Fruit fly (Drosophila melanogaster) whole organism, embryonic: ENCODE measurements around the gene Ir31a.

Experiments
- Ada2b ChIP-seq: fragments of 200-800 bp; sonication (Bioruptor generic); IDR thresholded peaks from 2 replicates; pipeline ENCODE4 v1.3.6; 2022; ENCODE audit warnings: missing biosample characterization, missing genetic modification characterization
- Antp ChIP-seq: fragments of 200-800 bp; sonication (Bioruptor generic); optimal IDR thresholded peaks from 3 replicates; lab custom pipeline; 2016; ENCODE audit warnings: missing biosample characterization, missing genetic modification characterization
- CG10462 ChIP-seq: fragments of 200-800 bp; sonication (Bioruptor generic); optimal IDR thresholded peaks from 2 replicates; lab custom pipeline; 2016; ENCODE audit warnings: missing biosample characterization, missing genetic modification characterization
- CG12071 ChIP-seq: fragments of 200-800 bp; sonication (Bioruptor generic); optimal IDR thresholded peaks from 3 replicates; lab custom pipeline; 2018; ENCODE audit warnings: missing biosample characterization, mild to moderate bottlenecking, missing genetic modification characterization
- CG14667 ChIP-seq: fragments of 200-800 bp; sonication (Bioruptor generic); IDR thresholded peaks from 2 replicates; pipeline ENCODE4 v1.3.6; 2022; ENCODE audit warnings: missing biosample characterization, missing genetic modification characterization
- CG15514 ChIP-seq: fragments of 200-800 bp; sonication (Bioruptor generic); optimal IDR thresholded peaks from 3 replicates; lab custom pipeline; 2017; ENCODE audit warnings: missing biosample characterization, missing genetic modification characterization, mild to moderate bottlenecking, moderate library complexity, missing genetic modification reagents
- CG17359 ChIP-seq: fragments of 200-800 bp; sonication (Bioruptor generic); optimal IDR thresholded peaks from 3 replicates; lab custom pipeline; 2018; ENCODE audit warnings: missing biosample characterization, mild to moderate bottlenecking, missing genetic modification characterization, moderate library complexity
- CG17568 ChIP-seq: fragments of 200-800 bp; sonication (Bioruptor generic); optimal IDR thresholded peaks from 2 replicates; lab custom pipeline; 2018; ENCODE audit warnings: missing biosample characterization, mild to moderate bottlenecking, missing genetic modification characterization, moderate library complexity
- CG17829 ChIP-seq: fragments of 200-800 bp; optimal IDR thresholded peaks from 2 replicates; lab custom pipeline; 2019; ENCODE audit warnings: missing biosample characterization, mild to moderate bottlenecking, missing genetic modification characterization, moderate library complexity
- CG18262 ChIP-seq: fragments of 200-800 bp; optimal IDR thresholded peaks from 3 replicates; lab custom pipeline; 2019; ENCODE audit warnings: missing biosample characterization, mild to moderate bottlenecking, missing genetic modification characterization, moderate library complexity
- CG1832 ChIP-seq: fragments of 200-800 bp; sonication (Bioruptor generic); optimal IDR thresholded peaks from 2 replicates; lab custom pipeline; 2017; ENCODE audit warnings: missing biosample characterization, mild to moderate bottlenecking, missing genetic modification characterization, inconsistent platforms
- CG2129 ChIP-seq: fragments of 200-800 bp; sonication (Bioruptor generic); IDR thresholded peaks from 2 replicates; pipeline ENCODE4 v1.3.6; 2022; ENCODE audit warnings: missing biosample characterization, missing genetic modification characterization; ENCODE audit not compliant: partially characterized antibody
- CG2202 ChIP-seq: fragments of 200-800 bp; sonication (Bioruptor generic); optimal IDR thresholded peaks from 2 replicates; lab custom pipeline; 2018; ENCODE audit warnings: missing biosample characterization, mild to moderate bottlenecking, missing genetic modification characterization
- CG2875 ChIP-seq: fragments of 200-800 bp; sonication (Bioruptor generic); optimal IDR thresholded peaks from 2 replicates; lab custom pipeline; 2017; ENCODE audit warnings: missing biosample characterization, mild to moderate bottlenecking, missing genetic modification characterization, missing genetic modification reagents
- CG30403 ChIP-seq: fragments of 200-800 bp; sonication (Bioruptor generic); optimal IDR thresholded peaks from 3 replicates; lab custom pipeline; 2016; ENCODE audit warnings: missing biosample characterization, missing genetic modification characterization
- CG34376 ChIP-seq: fragments of 200-800 bp; sonication (Bioruptor generic); optimal IDR thresholded peaks from 2 replicates; lab custom pipeline; 2018; ENCODE audit warnings: missing biosample characterization, mild to moderate bottlenecking, missing genetic modification characterization
- CG4360 ChIP-seq: fragments of 200-800 bp; sonication (Bioruptor generic); IDR thresholded peaks from 2 replicates; pipeline ENCODE4 v1.3.6; 2022; ENCODE audit warnings: missing biosample characterization, missing genetic modification characterization
- CG43689 ChIP-seq: fragments of 200-800 bp; sonication (Bioruptor generic); IDR thresholded peaks from 2 replicates; pipeline ENCODE4 v1.3.6; 2022; ENCODE audit warnings: missing biosample characterization, missing genetic modification characterization
- CG4617 ChIP-seq: fragments of 200-800 bp; sonication (Bioruptor generic); optimal IDR thresholded peaks from 3 replicates; lab custom pipeline; 2016; ENCODE audit warnings: missing biosample characterization, missing genetic modification characterization, borderline replicate concordance
- CG4730 ChIP-seq: fragments of 200-800 bp; sonication (Bioruptor generic); IDR thresholded peaks from 2 replicates; pipeline ENCODE4 v1.3.6; 2022; ENCODE audit warnings: missing biosample characterization, missing genetic modification characterization
- CG8281 ChIP-seq: fragments of 200-800 bp; sonication (Bioruptor generic); optimal IDR thresholded peaks from 2 replicates; lab custom pipeline; 2018; ENCODE audit warnings: missing biosample characterization, mild to moderate bottlenecking, missing genetic modification characterization, moderate library complexity
- D19B ChIP-seq: fragments of 200-800 bp; sonication (Bioruptor generic); optimal IDR thresholded peaks from 2 replicates; lab custom pipeline; 2017; ENCODE audit warnings: missing biosample characterization, mild to moderate bottlenecking, missing genetic modification characterization
- Dek ChIP-seq: fragments of 200-800 bp; sonication (Bioruptor generic); optimal IDR thresholded peaks from 3 replicates; lab custom pipeline; 2019; ENCODE audit warnings: missing biosample characterization, mild to moderate bottlenecking, missing genetic modification characterization, moderate library complexity
- GATAe ChIP-seq: fragments of 200-800 bp; sonication (Bioruptor generic); conservative IDR thresholded peaks from 2 replicates; pipeline ENCODE4 v1.3.6; 2022; ENCODE audit warnings: missing biosample characterization, missing genetic modification characterization
- HLH54F ChIP-seq: fragments of 200-800 bp; sonication (Bioruptor generic); optimal IDR thresholded peaks from 3 replicates; lab custom pipeline; 2016; ENCODE audit warnings: missing biosample characterization, missing genetic modification characterization
- Hr51 ChIP-seq, 2 experiments: fragments of 200-800 bp; sonication (Bioruptor generic); optimal IDR thresholded peaks; 2 replicates in 1 of 2; 3 replicates in 1 of 2; lab custom pipeline; 2016 to 2018; ENCODE audit warnings: missing biosample characterization in 2 of 2, missing genetic modification characterization in 2 of 2, mild to moderate bottlenecking in 1 of 2, moderate library complexity in 1 of 2
- Max ChIP-seq: fragments of 200-800 bp; sonication (Bioruptor generic); optimal IDR thresholded peaks from 2 replicates; lab custom pipeline; 2016; ENCODE audit warnings: missing biosample characterization, mild to moderate bottlenecking, missing genetic modification characterization
- Myb ChIP-seq: fragments of 200-800 bp; sonication (Bioruptor generic); optimal IDR thresholded peaks from 2 replicates; lab custom pipeline; 2016; ENCODE audit warnings: missing biosample characterization, missing genetic modification characterization
- Nf-YB ChIP-seq: fragments of 200-800 bp; sonication (Bioruptor generic); optimal IDR thresholded peaks from 3 replicates; lab custom pipeline; 2019; ENCODE audit warnings: missing biosample characterization, mild to moderate bottlenecking, missing genetic modification characterization, moderate library complexity
- Nf-YC ChIP-seq: fragments of 200-800 bp; optimal IDR thresholded peaks from 3 replicates; lab custom pipeline; 2019; ENCODE audit warnings: missing biosample characterization, mild to moderate bottlenecking, missing genetic modification characterization, moderate library complexity
- Ptx1 ChIP-seq: fragments of 200-800 bp; sonication (Bioruptor generic); IDR thresholded peaks from 2 replicates; pipeline ENCODE4 v1.3.6; 2022; ENCODE audit warnings: missing biosample characterization, missing genetic modification characterization
- Rx ChIP-seq: fragments of 200-800 bp; sonication (Bioruptor generic); IDR thresholded peaks from 2 replicates; pipeline ENCODE4 v1.3.6; 2022; ENCODE audit warnings: missing biosample characterization, missing genetic modification characterization
- Ssrp ChIP-seq: fragments of 200-800 bp; sonication (Bioruptor generic); optimal IDR thresholded peaks from 2 replicates; lab custom pipeline; 2018; ENCODE audit warnings: missing biosample characterization, mild to moderate bottlenecking, missing genetic modification characterization, moderate library complexity
- Trl ChIP-seq, 3 experiments: fragments of >200 bp in 2 of 3; fragments of 200-800 bp in 1 of 3; sonication (Bioruptor generic) in 1 of 3; optimal IDR thresholded peaks; 2 replicates in 1 of 3; 3 replicates in 2 of 3; lab custom pipeline; 2016 to 2017; ENCODE audit warnings: missing biosample characterization in 1 of 3, missing genetic modification characterization in 1 of 3
- crc ChIP-seq: fragments of 200-800 bp; sonication (Bioruptor generic); optimal IDR thresholded peaks from 2 replicates; lab custom pipeline; 2016; ENCODE audit warnings: missing biosample characterization, missing genetic modification characterization
- emc ChIP-seq: fragments of 200-800 bp; sonication (Bioruptor generic); optimal IDR thresholded peaks from 2 replicates; lab custom pipeline; 2016; ENCODE audit warnings: missing biosample characterization, missing genetic modification characterization
- ems ChIP-seq: fragments of 200-800 bp; sonication (Bioruptor generic); optimal IDR thresholded peaks from 3 replicates; lab custom pipeline; 2016; ENCODE audit warnings: missing biosample characterization, missing genetic modification characterization
- en ChIP-seq: fragments of 200-800 bp; sonication (Bioruptor generic); optimal IDR thresholded peaks from 2 replicates; lab custom pipeline; 2016; ENCODE audit warnings: missing biosample characterization, missing genetic modification characterization
- exex ChIP-seq: fragments of 200-800 bp; sonication (Bioruptor generic); optimal IDR thresholded peaks from 4 replicates; lab custom pipeline; 2018; ENCODE audit warnings: missing biosample characterization, mild to moderate bottlenecking, missing genetic modification characterization, moderate library complexity
- fd64A ChIP-seq: fragments of 200-800 bp; sonication (Bioruptor generic); optimal IDR thresholded peaks from 3 replicates; lab custom pipeline; 2018; ENCODE audit warnings: missing biosample characterization, mild to moderate bottlenecking, missing genetic modification characterization
- hkb ChIP-seq, 2 experiments: fragments of 200-800 bp in 1 of 2; fragments of >200 bp in 1 of 2; sonication (Bioruptor generic) in 1 of 2; IDR thresholded peaks in 1 of 2; optimal IDR thresholded peaks in 1 of 2; 2 replicates each; pipeline versions ENCODE4 v1.3.6 to Lab custom; 2017 to 2022; ENCODE audit warnings: missing biosample characterization in 1 of 2, missing genetic modification characterization in 1 of 2
- p53 ChIP-seq: fragments of 200-800 bp; sonication (Bioruptor generic); optimal IDR thresholded peaks from 2 replicates; lab custom pipeline; 2016; ENCODE audit warnings: missing biosample characterization, missing genetic modification characterization
- seq ChIP-seq: fragments of 200-800 bp; sonication (Bioruptor generic); IDR thresholded peaks from 2 replicates; pipeline ENCODE4 v1.3.6; 2022; ENCODE audit warnings: missing biosample characterization, missing genetic modification characterization
- sna ChIP-seq: fragments of 200-800 bp; sonication (Bioruptor generic); IDR thresholded peaks from 2 replicates; pipeline ENCODE4 v1.3.6; 2022; ENCODE audit warnings: missing biosample characterization, missing genetic modification characterization; ENCODE audit not compliant: partially characterized antibody
- so ChIP-seq: fragments of 200-800 bp; sonication (Bioruptor generic); IDR thresholded peaks from 3 replicates; pipeline ENCODE4 v1.3.6; 2022; ENCODE audit warnings: missing biosample characterization, missing genetic modification characterization
- unpg ChIP-seq: fragments of 200-800 bp; sonication (Bioruptor generic); optimal IDR thresholded peaks from 3 replicates; lab custom pipeline; 2018; ENCODE audit warnings: missing biosample characterization, mild to moderate bottlenecking, missing genetic modification characterization, moderate library complexity
- zen ChIP-seq: fragments of 200-800 bp; sonication (Bioruptor generic); optimal IDR thresholded peaks from 3 replicates; lab custom pipeline; 2018; ENCODE audit warnings: missing biosample characterization, mild to moderate bottlenecking, missing genetic modification characterization, moderate library complexity

Gene Ir31a

dm6 chr2L:10375464-10376236 is 29.7 kb upstream of the Ir31a start, which contains the start of the genes CG33303 and dpr19 (continued):
- no peak for TF ChIP-seq CG12071 (GFP tag; lab: Kevin White, UChicago)
- peak; percentile 69 for TF ChIP-seq CG15514
- no peak for TF ChIP-seq CG17568 (GFP tag; lab: Kevin White, UChicago)
- peak; percentile 65 for TF ChIP-seq Ptx1
- TF ChIP-seq seq (GFP tag; lab: Robert Waterston, UW) = 0 out of 2 replicates have a peak, but pooled peaks have one; percentile 7
- no peak for TF ChIP-seq CG2129
- 0 out of 2 replicates have a peak, but pooled peaks have one; percentile 7 for TF ChIP-seq CG4360 (GFP tag; lab: Robert Waterston, UW)
- no peak for TF ChIP-seq CG1832 (GFP tag; lab: Kevin White, UChicago)
- no peak for TF ChIP-seq Rx (GFP tag; lab: Robert Waterston, UW)
- no peak for TF ChIP-seq hkb (optimal IDR thresholded peaks at IDR 0.05; lab: Kevin White, UChicago)
- peak; percentile 78 for TF ChIP-seq hkb (GFP tag; IDR thresholded peaks at IDR 0.05; lab: Robert Waterston, UW)
- no peak for TF ChIP-seq Myb (GFP tag; lab: Kevin White, UChicago)
- TF ChIP-seq emc (GFP tag; lab: Kevin White, UChicago) = no peak
- TF ChIP-seq zen = peak; percentile 64
- TF ChIP-seq CG17829 = peak; percentile 90
- TF ChIP-seq p53 (GFP tag; lab: Kevin White, UChicago) = no peak
- TF ChIP-seq en (GFP tag; lab: Kevin White, UChicago) = no peak
- peak; percentile 77 for TF ChIP-seq Ssrp (tag; lab: Kevin White, UChicago)
- TF ChIP-seq CG2202 = peak; percentile 63
- peak; percentile 83 for TF ChIP-seq Dek
- peak; percentile 36; the same call in 1 of the 2 replicates for TF ChIP-seq CG4730 (GFP tag; lab: Robert Waterston, UW)
- TF ChIP-seq CG18262 (tag; lab: Kevin White, UChicago) = peak; percentile 89
- TF ChIP-seq so = 0 out of 3 replicates have a peak, but pooled peaks have one; percentile 7
- no peak for TF ChIP-seq CG34376 (GFP tag; lab: Kevin White, UChicago)
- TF ChIP-seq Max (GFP tag; lab: Kevin White, UChicago) = peak; percentile 16
- peak; percentile 20 for TF ChIP-seq CG10462 (GFP tag; lab: Kevin White, UChicago)
- TF ChIP-seq Antp (GFP tag; lab: Kevin White, UChicago) = no peak
- TF ChIP-seq Hr51 (GFP tag; optimal IDR thresholded peaks at IDR 0.05; lab: Kevin White, UChicago) = peak in 1 of 2 experiments; percentile 87
- TF ChIP-seq crc (GFP tag; lab: Kevin White, UChicago) = no peak
- TF ChIP-seq Ada2b (GFP tag; lab: Robert Waterston, UW) = peak; percentile 42
- peak; percentile 75 for TF ChIP-seq CG4617 (GFP tag; lab: Kevin White, UChicago)
- peak; percentile 86 for TF ChIP-seq unpg (GFP tag; lab: Kevin White, UChicago)
- TF ChIP-seq CG14667 (GFP tag; lab: Robert Waterston, UW) = no peak; the same call in 1 of the 2 replicates
- TF ChIP-seq Nf-YC (tag; lab: Kevin White, UChicago) = peak; percentile 79
- TF ChIP-seq ems = no peak
- TF ChIP-seq sna (GFP tag; lab: Robert Waterston, UW) = no peak
- TF ChIP-seq CG2875 (GFP tag; lab: Kevin White, UChicago) = peak; percentile 36
- TF ChIP-seq CG17359 (tag; lab: Kevin White, UChicago) = peak; percentile 84
- no peak for TF ChIP-seq GATAe (GFP tag; lab: Robert Waterston, UW)
- no peak for TF ChIP-seq Trl (optimal IDR thresholded peaks at IDR 0.05; lab: Kevin White, UChicago)
- TF ChIP-seq Trl (GFP tag; optimal IDR thresholded peaks at IDR 0.05; lab: Kevin White, UChicago) = no peak
- no peak for TF ChIP-seq CG43689 (GFP tag; lab: Robert Waterston, UW)
- peak; percentile 64 for TF ChIP-seq CG30403 (GFP tag; lab: Kevin White, UChicago)
- TF ChIP-seq CG8281 = peak; percentile 4
- TF ChIP-seq Nf-YB (GFP tag; lab: Kevin White, UChicago) = peak; percentile 49
- TF ChIP-seq D19B (GFP tag; lab: Kevin White, UChicago) = peak; percentile 21
- no peak for TF ChIP-seq exex (tag; lab: Kevin White, UChicago)
- no peak for TF ChIP-seq fd64A (GFP tag; lab: Kevin White, UChicago)
- TF ChIP-seq HLH54F (GFP tag; lab: Kevin White, UChicago) = no peak
